Fruit fly (Drosophila melanogaster) whole organism, embryonic: ENCODE results near the gene BtbVII.

ENCODE experiments used
- Abd-B ChIP-seq: fragments of 200-800 bp; sonication (Bioruptor generic); optimal IDR thresholded peaks from 2 replicates; lab custom pipeline; 2018; ENCODE audit warnings: missing biosample characterization, mild to moderate bottlenecking, missing genetic modification characterization, moderate library complexity
- Awh ChIP-seq: fragments of 200-800 bp; sonication (Bioruptor generic); IDR thresholded peaks from 2 replicates; pipeline ENCODE4, ENCODE4 v1.3.6; 2022; ENCODE audit warnings: missing biosample characterization, missing genetic modification characterization
- Blimp-1 ChIP-seq: fragments of 200-800 bp; sonication (Bioruptor generic); optimal IDR thresholded peaks from 3 replicates; lab custom pipeline; 2018; ENCODE audit warnings: missing biosample characterization, missing genetic modification characterization, mild to moderate bottlenecking, moderate library complexity, missing genetic modification reagents
- CG10209 ChIP-seq: fragments of 200-800 bp; sonication (Bioruptor generic); optimal IDR thresholded peaks from 3 replicates; lab custom pipeline; 2017; ENCODE audit warnings: missing biosample characterization, mild to moderate bottlenecking, missing genetic modification characterization, missing genetic modification reagents
- CG10267 ChIP-seq: fragments of 200-800 bp; sonication (Bioruptor generic); optimal IDR thresholded peaks from 2 replicates; lab custom pipeline; 2018; ENCODE audit warnings: missing biosample characterization, mild to moderate bottlenecking, missing genetic modification characterization, moderate library complexity
- CG10654 ChIP-seq: fragments of 200-800 bp; sonication (Bioruptor generic); optimal IDR thresholded peaks from 2 replicates; lab custom pipeline; 2016; ENCODE audit warnings: missing biosample characterization, missing genetic modification characterization
- CG11247 ChIP-seq: fragments of 200-800 bp; sonication (Bioruptor generic); IDR thresholded peaks from 2 replicates; pipeline ENCODE4 v1.3.6; 2022; ENCODE audit warnings: missing biosample characterization, missing genetic modification characterization
- CG12769 ChIP-seq: fragments of 200-800 bp; sonication (Bioruptor generic); optimal IDR thresholded peaks from 2 replicates; lab custom pipeline; 2019; ENCODE audit warnings: missing biosample characterization, mild to moderate bottlenecking, missing genetic modification characterization, moderate library complexity
- CG13424 ChIP-seq: fragments of 200-800 bp; sonication (Bioruptor generic); optimal IDR thresholded peaks from 2 replicates; lab custom pipeline; 2019; ENCODE audit warnings: missing biosample characterization, mild to moderate bottlenecking, missing genetic modification characterization, moderate library complexity
- CG13894 ChIP-seq: fragments of 200-800 bp; sonication (Bioruptor generic); optimal IDR thresholded peaks from 3 replicates; lab custom pipeline; 2018; ENCODE audit warnings: missing biosample characterization, mild to moderate bottlenecking, missing genetic modification characterization, moderate library complexity
- CG14965 ChIP-seq: fragments of 200-800 bp; sonication (Bioruptor generic); optimal IDR thresholded peaks from 2 replicates; lab custom pipeline; 2016; ENCODE audit warnings: missing biosample characterization, missing genetic modification characterization, borderline replicate concordance
- CG15269 ChIP-seq: fragments of 200-800 bp; sonication (Bioruptor generic); optimal IDR thresholded peaks from 2 replicates; lab custom pipeline; 2018; ENCODE audit warnings: missing biosample characterization, mild to moderate bottlenecking, missing genetic modification characterization, moderate library complexity
- CG7928 ChIP-seq: fragments of 200-800 bp; sonication (Bioruptor generic); optimal IDR thresholded peaks from 2 replicates; lab custom pipeline; 2017; ENCODE audit warnings: missing biosample characterization, mild to moderate bottlenecking, missing genetic modification characterization
- CG9876 ChIP-seq: fragments of 200-800 bp; sonication (Bioruptor generic); optimal IDR thresholded peaks from 2 replicates; lab custom pipeline; 2016; ENCODE audit warnings: missing biosample characterization, missing genetic modification characterization
- Chrac-16 ChIP-seq: fragments of 200-800 bp; sonication (Bioruptor generic); optimal IDR thresholded peaks from 3 replicates; lab custom pipeline; 2016; ENCODE audit warnings: missing biosample characterization, missing genetic modification characterization
- CkIIα-i1 ChIP-seq: fragments of 200-800 bp; sonication (Bioruptor generic); IDR thresholded peaks from 2 replicates; pipeline ENCODE4 v1.3.6; 2022; ENCODE audit warnings: missing biosample characterization, missing genetic modification characterization
- Dip2 ChIP-seq: fragments of 200-800 bp; sonication (Bioruptor generic); IDR thresholded peaks from 2 replicates; pipeline ENCODE4 v1.3.6; 2022; ENCODE audit warnings: missing biosample characterization, missing genetic modification characterization
- Dp ChIP-seq: fragments of 200-800 bp; sonication (Bioruptor generic); optimal IDR thresholded peaks from 2 replicates; lab custom pipeline; 2018; ENCODE audit warnings: missing biosample characterization, mild to moderate bottlenecking, missing genetic modification characterization, moderate library complexity
- E2f2 ChIP-seq: fragments of 200-800 bp; sonication (Bioruptor generic); IDR thresholded peaks from 2 replicates; pipeline ENCODE4 v1.3.6; 2022; ENCODE audit warnings: missing biosample characterization, missing genetic modification characterization
- Ets65A ChIP-seq: fragments of 200-800 bp; sonication (Bioruptor generic); peaks from one replicate; lab custom pipeline; 2016; ENCODE audit warnings: missing biosample characterization, missing genetic modification characterization
- Hr78 ChIP-seq, 2 experiments: fragments of 200-800 bp in 1 of 2; fragments of >200 bp in 1 of 2; sonication (Bioruptor generic) in 1 of 2; optimal IDR thresholded peaks; 2 replicates each; lab custom pipeline; 2017 to 2019; ENCODE audit warnings: missing biosample characterization in 2 of 2, missing genetic modification characterization in 2 of 2, mild to moderate bottlenecking in 1 of 2, moderate library complexity in 1 of 2
- Lpt ChIP-seq: fragments of >200 bp; optimal IDR thresholded peaks from 2 replicates; lab custom pipeline; 2018; ENCODE audit warnings: missing biosample characterization, missing genetic modification characterization
- Med ChIP-seq: fragments of 200-800 bp; sonication (Bioruptor generic); peaks from one replicate; lab custom pipeline; 2016; ENCODE audit warnings: missing biosample characterization, missing genetic modification characterization, mild to moderate bottlenecking, inconsistent platforms, moderate library complexity
- NfI ChIP-seq: fragments of 200-800 bp; sonication (Bioruptor generic); optimal IDR thresholded peaks from 3 replicates; lab custom pipeline; 2018; ENCODE audit warnings: missing biosample characterization, mild to moderate bottlenecking, missing genetic modification characterization, moderate library complexity
- Pdp1 ChIP-seq, 2 experiments: fragments of 200-800 bp; sonication (Bioruptor generic); optimal IDR thresholded peaks; 3 replicates each; lab custom pipeline; 2016; ENCODE audit warnings: missing biosample characterization in 2 of 2, missing genetic modification characterization in 2 of 2, mild to moderate bottlenecking in 1 of 2, moderate library complexity in 1 of 2
- abd-A ChIP-seq: fragments of 200-800 bp; sonication (Bioruptor generic); optimal IDR thresholded peaks from 3 replicates; lab custom pipeline; 2019; ENCODE audit warnings: missing biosample characterization, mild to moderate bottlenecking, missing genetic modification characterization, moderate library complexity
- ac ChIP-seq: fragments of 200-800 bp; sonication (Bioruptor generic); optimal IDR thresholded peaks from 3 replicates; lab custom pipeline; 2017; ENCODE audit warnings: missing biosample characterization, mild to moderate bottlenecking, missing genetic modification characterization
- caup ChIP-seq: fragments of 200-800 bp; sonication (Bioruptor generic); optimal IDR thresholded peaks from 3 replicates; lab custom pipeline; 2017; ENCODE audit warnings: missing biosample characterization, mild to moderate bottlenecking, missing genetic modification characterization, moderate library complexity; ENCODE audit not compliant: severe bottlenecking
- chinmo ChIP-seq: fragments of 200-800 bp; sonication (Bioruptor generic); IDR thresholded peaks from 4 replicates; pipeline ENCODE4 v1.3.6; 2022; ENCODE audit warnings: missing biosample characterization, missing genetic modification characterization; ENCODE audit not compliant: partially characterized antibody
- cwo ChIP-seq: fragments of 200-800 bp; sonication (Bioruptor generic); optimal IDR thresholded peaks from 3 replicates; lab custom pipeline; 2017; ENCODE audit warnings: missing biosample characterization, missing genetic modification characterization, mild to moderate bottlenecking, moderate library complexity, missing genetic modification reagents
- ems ChIP-seq: fragments of 200-800 bp; sonication (Bioruptor generic); optimal IDR thresholded peaks from 3 replicates; lab custom pipeline; 2016; ENCODE audit warnings: missing biosample characterization, missing genetic modification characterization
- knrl ChIP-seq: fragments of 200-800 bp; sonication (Bioruptor generic); IDR thresholded peaks from 3 replicates; pipeline ENCODE4 v1.3.6; 2022; ENCODE audit warnings: missing biosample characterization, missing genetic modification characterization; ENCODE audit not compliant: partially characterized antibody
- lov ChIP-seq, 2 experiments: fragments of 200-800 bp in 1 of 2; fragments of >200 bp in 1 of 2; sonication (Bioruptor generic) in 1 of 2; IDR thresholded peaks in 1 of 2; optimal IDR thresholded peaks in 1 of 2; 2 replicates in 1 of 2; 3 replicates in 1 of 2; pipeline versions ENCODE4 v1.3.6 to Lab custom; 2017 to 2022; ENCODE audit warnings: missing biosample characterization in 1 of 2, missing genetic modification characterization in 1 of 2
- nerfin-2 ChIP-seq: fragments of 200-800 bp; sonication (Bioruptor generic); IDR thresholded peaks from 2 replicates; pipeline ENCODE4 v1.3.6; 2022; ENCODE audit warnings: missing biosample characterization, missing genetic modification characterization; ENCODE audit not compliant: partially characterized antibody
- oc ChIP-seq: fragments of 200-800 bp; sonication (Bioruptor generic); optimal IDR thresholded peaks from 2 replicates; lab custom pipeline; 2018; ENCODE audit warnings: missing biosample characterization, mild to moderate bottlenecking, missing genetic modification characterization, moderate library complexity
- salm ChIP-seq: fragments of 200-800 bp; sonication (Bioruptor generic); optimal IDR thresholded peaks from 2 replicates; lab custom pipeline; 2018; ENCODE audit warnings: missing biosample characterization, mild to moderate bottlenecking, missing genetic modification characterization
- sd ChIP-seq: fragments of 200-800 bp; sonication (Bioruptor generic); optimal IDR thresholded peaks from 3 replicates; lab custom pipeline; 2018; ENCODE audit warnings: missing biosample characterization, mild to moderate bottlenecking, missing genetic modification characterization, moderate library complexity
- sisA ChIP-seq: fragments of 200-800 bp; sonication (Bioruptor generic); IDR thresholded peaks from 2 replicates; pipeline ENCODE4 v1.3.6; 2022; ENCODE audit warnings: missing biosample characterization, missing genetic modification characterization
- unc-4 ChIP-seq: fragments of 200-800 bp; sonication (Bioruptor generic); IDR thresholded peaks from 2 replicates; pipeline ENCODE4 v1.3.6; 2022; ENCODE audit warnings: missing biosample characterization, missing genetic modification characterization; ENCODE audit not compliant: partially characterized antibody
- vvl ChIP-seq: fragments of 200-800 bp; sonication (Bioruptor generic); IDR thresholded peaks from 2 replicates; pipeline ENCODE4 v1.3.6; 2022; ENCODE audit warnings: missing biosample characterization, missing genetic modification characterization
- z ChIP-seq: fragments of 200-800 bp; sonication (Bioruptor generic); IDR thresholded peaks from 3 replicates; pipeline ENCODE4 v1.3.6; 2022; ENCODE audit warnings: missing biosample characterization, missing genetic modification characterization

BtbVII gene

DNA sequence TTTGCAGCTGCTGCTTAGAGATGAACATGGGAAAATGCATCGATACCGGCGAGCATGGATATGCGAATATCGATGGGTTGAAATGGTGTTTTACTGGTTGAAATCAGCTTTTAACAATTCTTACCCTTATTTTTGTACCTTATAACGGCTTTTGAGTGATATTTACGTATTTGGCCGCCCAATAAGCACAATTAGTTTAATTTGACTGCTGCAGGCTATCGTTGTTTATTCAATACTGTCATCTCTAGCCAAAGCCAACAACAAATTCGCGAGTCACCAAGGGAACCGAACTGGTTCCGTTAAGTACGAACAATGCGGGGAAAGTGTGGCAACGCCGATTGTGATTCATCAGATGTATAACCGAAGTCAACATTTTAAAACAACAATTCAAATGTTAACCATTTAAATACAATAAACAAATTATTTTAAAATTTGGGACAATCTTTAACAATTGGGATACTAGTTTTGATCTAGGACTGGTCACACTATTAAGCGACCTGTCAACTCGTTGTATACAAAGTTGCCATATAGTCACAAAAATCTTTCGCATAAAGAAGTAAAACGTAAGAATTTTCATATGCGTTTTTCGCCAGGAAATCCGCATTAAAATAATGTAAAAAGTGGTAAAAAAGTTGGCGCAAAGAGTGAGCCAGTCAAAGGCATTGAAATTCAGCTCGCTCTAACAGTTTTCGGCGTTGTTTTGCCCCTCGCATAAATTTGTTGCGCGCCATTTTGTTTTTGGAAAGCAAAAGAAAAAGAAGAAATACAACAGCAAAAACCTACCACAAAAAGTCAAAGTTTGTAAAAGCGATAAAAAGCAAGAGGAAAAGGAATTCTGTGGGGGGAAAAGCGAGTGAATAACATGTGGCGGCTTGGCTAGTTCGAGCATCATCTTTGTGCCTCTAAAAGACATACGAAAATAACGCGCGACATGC is at the start of gene BtbVII, which contains the start of gene Usp5 (continued):
- TF ChIP-seq nerfin-2 (GFP tag; lab: Robert Waterston, UW) (peak; percentile 85), Lpt (GFP tag; lab: Kevin White, UChicago) (no peak)

DNA sequence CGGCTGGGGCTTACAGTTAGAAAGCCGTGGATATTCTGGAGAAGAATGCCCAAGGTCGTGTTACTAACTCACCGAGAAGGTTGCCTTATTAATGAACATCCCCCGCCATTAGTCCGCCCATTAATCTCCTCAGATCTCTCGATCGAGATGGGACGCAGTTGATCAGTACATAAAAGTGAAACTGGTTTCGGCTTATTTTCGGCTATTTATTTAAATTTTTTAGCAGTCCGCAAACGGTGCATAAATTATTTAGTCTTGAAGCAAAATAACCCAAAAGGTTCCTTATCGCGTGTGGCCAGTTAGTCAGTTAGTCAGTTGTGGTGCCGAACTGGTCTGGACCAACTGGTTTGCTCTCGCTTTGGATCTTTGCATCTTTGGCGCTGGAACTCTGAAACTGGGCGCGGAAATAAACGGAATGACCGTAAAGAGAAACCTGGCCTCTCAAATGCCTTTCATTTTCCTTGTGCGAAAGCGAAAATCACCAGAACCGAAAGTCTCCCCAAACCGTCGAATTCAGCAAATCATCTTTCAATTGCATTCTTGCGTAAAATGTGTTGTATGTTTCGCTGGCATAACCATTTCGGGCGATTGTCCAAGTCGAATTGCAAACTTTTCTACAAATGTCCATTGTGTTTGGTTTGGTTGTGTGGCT is 49.5 kb upstream of the BtbVII start:
- TF ChIP-seq abd-A (tag; lab: Kevin White, UChicago) (peak; percentile 70), Dip2 (GFP tag; lab: Robert Waterston, UW) (no peak), CG7928 (GFP tag; lab: Kevin White, UChicago) (no peak), CG12769 (peak; percentile 49), ac (GFP tag; lab: Kevin White, UChicago) (no peak), CkIIα-i1 (GFP tag; lab: Robert Waterston, UW) (no peak), Blimp-1 (peak; percentile 76), ems (GFP tag; lab: Kevin White, UChicago) (no peak), Ets65A (GFP tag; lab: Kevin White, UChicago) (peak; percentile 72), sd (peak; percentile 40), chinmo (GFP tag; lab: Robert Waterston, UW) (peak; percentile 77; the same call in 2 of the 4 replicates), cwo (peak; percentile 1), vvl (peak; percentile 71), CG13894 (peak; percentile 44)

DNA sequence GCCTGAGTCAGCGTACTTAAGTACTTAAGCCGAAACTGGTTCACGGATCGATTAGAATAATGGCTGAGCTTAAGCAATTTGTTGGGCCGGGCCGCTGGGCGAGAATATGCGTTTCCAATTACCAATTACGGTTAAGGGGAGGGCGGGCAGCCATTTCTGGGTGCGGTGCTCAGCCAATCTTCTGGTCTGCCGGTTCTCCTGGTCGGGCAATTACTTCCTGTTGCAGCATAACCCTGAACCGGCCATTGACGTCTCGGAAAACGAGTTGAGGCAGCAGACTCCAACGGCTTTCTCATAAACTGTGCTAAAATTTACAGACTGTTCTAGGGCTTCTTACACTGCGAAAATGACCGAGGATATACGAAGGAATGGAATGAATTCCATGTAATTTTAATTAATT is 47.3 kb upstream of the BtbVII start:
- TF ChIP-seq sisA (no peak), lov (optimal IDR thresholded peaks at IDR 0.05; lab: Kevin White, UChicago) (no peak), lov (GFP tag; IDR thresholded peaks at IDR 0.05; lab: Robert Waterston, UW) (no peak), Chrac-16 (no peak), CG13424 (tag; lab: Kevin White, UChicago) (no peak), z (no peak), CG11247 (0 out of 2 replicates have a peak, but pooled peaks have one; percentile 6)

DNA sequence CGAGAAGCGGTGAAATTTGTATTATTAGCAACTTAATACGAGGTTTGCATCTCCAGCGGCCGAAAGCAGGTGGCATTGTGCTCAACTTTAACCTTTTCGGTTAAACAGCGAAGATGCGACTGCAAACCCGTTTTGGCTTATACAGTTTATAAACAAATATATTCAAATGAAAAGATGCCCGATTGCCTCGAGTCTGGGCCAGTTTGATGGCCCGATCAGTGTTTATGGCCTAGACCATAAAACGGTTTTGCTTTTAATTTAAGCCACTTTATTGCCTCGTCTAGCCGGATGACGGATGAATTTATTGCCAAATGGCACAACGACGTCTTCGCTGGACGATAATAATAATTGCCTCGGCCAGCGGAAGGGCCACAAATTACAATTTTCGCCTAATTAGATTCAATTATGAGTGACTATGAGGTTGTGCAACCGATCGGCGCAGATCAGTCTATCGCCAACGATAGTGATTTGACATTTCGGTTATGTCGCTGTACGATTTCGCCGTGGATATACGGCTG is 45.9 kb upstream of the BtbVII start:
- TF ChIP-seq knrl (GFP tag; lab: Robert Waterston, UW): no peak
- TF ChIP-seq unc-4 (GFP tag; lab: Robert Waterston, UW): no peak
- TF ChIP-seq Abd-B (GFP tag; lab: Kevin White, UChicago): peak; percentile 6
- TF ChIP-seq CG9876 (GFP tag; lab: Kevin White, UChicago): no peak
- no peak for TF ChIP-seq Dp (GFP tag; lab: Kevin White, UChicago)
- TF ChIP-seq oc (tag; lab: Kevin White, UChicago): peak; percentile 35
- TF ChIP-seq Awh (GFP tag; lab: Robert Waterston, UW): peak; percentile 22; the same call in 1 of the 2 replicates
- no peak for TF ChIP-seq CG10267 (tag; lab: Kevin White, UChicago)
- peak; percentile 7 for TF ChIP-seq salm (tag; lab: Kevin White, UChicago)
- no peak for TF ChIP-seq NfI
- TF ChIP-seq chinmo (GFP tag; lab: Robert Waterston, UW): peak; percentile 57; the same call in 1 of the 4 replicates
- peak; percentile 27 for TF ChIP-seq Med (GFP tag; lab: Kevin White, UChicago)
- TF ChIP-seq CG15269: peak; percentile 57
- no peak for TF ChIP-seq CG10209 (GFP tag; lab: Kevin White, UChicago)
- TF ChIP-seq CG10654 (GFP tag; lab: Kevin White, UChicago): no peak
- no peak for TF ChIP-seq caup (GFP tag; lab: Kevin White, UChicago)
- peak; percentile 97 for TF ChIP-seq abd-A (tag; lab: Kevin White, UChicago)
- TF ChIP-seq Pdp1 (GFP tag; optimal IDR thresholded peaks at IDR 0.05; lab: Kevin White, UChicago): peak in 1 of 2 experiments; percentile 57
- TF ChIP-seq CG14965 (GFP tag; lab: Kevin White, UChicago): no peak
- peak in 1 of 2 experiments; percentile 89 for TF ChIP-seq Hr78 (GFP tag; optimal IDR thresholded peaks at IDR 0.05; lab: Kevin White, UChicago)
- no peak for TF ChIP-seq E2f2 (GFP tag; lab: Robert Waterston, UW)
